Fruit fly (Drosophila melanogaster): ENCODE measurements around the gene S1P.

Gene S1P

DNA sequence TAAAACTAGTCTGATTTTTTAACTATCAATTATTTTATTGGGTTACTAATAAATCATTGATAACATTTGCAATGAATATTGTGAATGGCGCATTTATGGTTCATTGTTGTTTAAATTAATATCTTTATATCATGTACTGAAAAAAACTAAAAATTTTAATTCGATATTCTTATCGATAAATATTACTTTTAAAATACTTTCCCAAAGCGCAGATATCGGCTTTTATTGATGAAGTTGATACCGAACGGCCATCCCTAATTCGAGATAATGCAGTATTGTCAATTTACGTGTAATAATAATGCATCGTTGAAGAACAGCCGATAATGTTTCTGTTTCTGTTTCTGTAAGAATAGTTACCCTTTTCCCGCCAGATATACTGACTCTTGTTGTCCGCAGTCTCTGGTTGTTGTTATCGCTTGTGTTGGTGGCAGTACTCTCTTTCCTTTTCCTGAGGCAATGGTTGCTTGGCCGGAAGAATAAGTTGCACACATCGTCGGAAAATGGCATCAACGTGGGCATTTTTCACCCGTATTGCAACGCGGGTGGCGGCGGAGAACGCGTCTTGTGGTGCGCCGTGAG is 8.9 kb upstream of the S1P start (continued):
- TF ChIP-seq Nf-YB (GFP tag; optimal IDR thresholded peaks at IDR 0.05) (no peak), CG10543 (GFP tag; optimal IDR thresholded peaks at IDR 0.05) (no peak), Dp (GFP tag; optimal IDR thresholded peaks at IDR 0.05) (peak; percentile 33), CG4730 (GFP tag; IDR thresholded peaks at IDR 0.05) (no peak), tap (tag; optimal IDR thresholded peaks at IDR 0.05) (no peak), grau (tag; optimal IDR thresholded peaks at IDR 0.05) (no peak), chinmo (GFP tag; IDR thresholded peaks at IDR 0.05; ENCODE audit: partially characterized antibody) (peak; percentile 78; the same call in 2 of the 4 replicates), Oli (tag; optimal IDR thresholded peaks at IDR 0.05) (no peak), CG6254 (GFP tag; optimal IDR thresholded peaks at IDR 0.05) (no peak), row (GFP tag; IDR thresholded peaks at IDR 0.05) (no peak; the same call in 2 of the 3 replicates), dm (GFP tag; optimal IDR thresholded peaks at IDR 0.05) (peak; percentile 5), CG17568 (GFP tag; optimal IDR thresholded peaks at IDR 0.05) (no peak), CG12236 (GFP tag; optimal IDR thresholded peaks at IDR 0.05) (no peak), CG6854 (GFP tag; optimal IDR thresholded peaks at IDR 0.05) (no peak), slbo (GFP tag; IDR thresholded peaks at IDR 0.05) (no peak), inv (GFP tag; IDR thresholded peaks at IDR 0.05; ENCODE audit: partially characterized antibody) (peak; percentile 62), Bgb (GFP tag; IDR thresholded peaks at IDR 0.05; ENCODE audit: partially characterized antibody) (peak; percentile 72; the same call in 1 of the 2 replicates), wor (GFP tag; IDR thresholded peaks at IDR 0.05) (no peak), tup (GFP tag; optimal IDR thresholded peaks at IDR 0.05) (no peak), Gug (GFP tag; IDR thresholded peaks at IDR 0.05) (no peak), shn (GFP tag; optimal IDR thresholded peaks at IDR 0.05) (no peak), CG2678 (tag; optimal IDR thresholded peaks at IDR 0.05) (no peak), Bdp1 (GFP tag; optimal IDR thresholded peaks at IDR 0.05) (no peak), CG3407 (GFP tag; optimal IDR thresholded peaks at IDR 0.05) (no peak), en (GFP tag; optimal IDR thresholded peaks at IDR 0.05) (no peak)

DNA sequence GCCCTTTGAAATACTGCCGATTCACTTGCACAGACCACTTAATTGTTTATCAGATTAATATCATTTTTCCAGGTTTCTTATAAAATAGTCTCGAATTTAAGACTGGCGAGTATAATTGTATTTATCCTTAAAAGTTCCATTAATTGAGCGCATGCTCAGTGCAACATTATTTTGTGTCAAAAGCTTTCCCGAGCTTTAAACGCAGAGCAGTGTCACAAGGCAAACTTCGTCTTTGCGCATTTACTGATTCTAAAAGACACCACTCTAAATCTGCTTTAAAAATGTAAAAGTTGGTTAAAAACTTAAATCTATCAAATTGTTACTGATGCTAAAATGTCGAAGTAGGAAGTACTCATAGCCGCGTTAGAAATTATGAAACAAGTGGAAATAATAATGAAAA is 8.4 kb upstream of the S1P start, which contains the start of the genes CG7166 and Alg11:
Gene CG7166 (minus strand): TSS at position 101 of the 400 bp plus-strand sequence.
Gene Alg11 (plus strand): TSS at position 260 of the 400 bp plus-strand sequence.
- peak; percentile 88 for TF ChIP-seq ewg (GFP tag; optimal IDR thresholded peaks at IDR 0.05)
- no peak for TF ChIP-seq CG43689 (GFP tag; IDR thresholded peaks at IDR 0.05)
- TF ChIP-seq CG10959 (GFP tag; IDR thresholded peaks at IDR 0.05): no peak
- peak; percentile 56 for TF ChIP-seq sens (GFP tag)
- TF ChIP-seq zen (tag; optimal IDR thresholded peaks at IDR 0.05): no peak
- TF ChIP-seq HLHmδ (GFP tag; optimal IDR thresholded peaks at IDR 0.05): no peak
- no peak for TF ChIP-seq CG17912 (GFP tag; optimal IDR thresholded peaks at IDR 0.05)
- no peak for TF ChIP-seq fru (optimal IDR thresholded peaks at IDR 0.05)
- no peak for TF ChIP-seq CTCF (GFP tag; optimal IDR thresholded peaks at IDR 0.05)
- no peak for TF ChIP-seq gfzf (GFP tag; optimal IDR thresholded peaks at IDR 0.05)

DNA sequence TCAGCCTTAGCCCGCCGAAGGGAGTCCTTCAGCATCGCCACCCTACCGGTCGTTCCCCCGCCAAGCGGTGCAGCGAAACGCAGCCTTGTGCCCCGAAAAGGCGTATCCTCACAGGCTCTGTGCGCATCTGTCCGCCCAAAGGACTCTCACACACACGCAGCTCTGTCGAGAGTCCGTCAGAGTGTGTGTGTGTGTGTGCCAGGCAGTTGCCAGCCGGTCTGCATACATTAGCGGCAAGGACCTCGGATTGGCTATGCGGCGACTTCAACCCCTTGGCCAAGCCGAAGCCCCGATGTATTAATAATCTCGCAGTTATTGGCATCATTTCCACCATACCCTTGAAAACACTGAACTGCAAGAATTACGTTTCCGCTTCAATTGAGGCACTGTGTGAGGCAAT is 6.6 kb downstream of the S1P start:
- TF ChIP-seq Nf-YC (tag; optimal IDR thresholded peaks at IDR 0.05) (peak; percentile 91), CG5180 (GFP tag; optimal IDR thresholded peaks at IDR 0.05) (no peak), CG11560 (tag; IDR thresholded peaks at IDR 0.05) (0 out of 3 replicates have a peak, but pooled peaks have one; percentile 37), CG34376 (GFP tag; optimal IDR thresholded peaks at IDR 0.05) (no peak), CG6683 (GFP tag; optimal IDR thresholded peaks at IDR 0.05) (no peak), MTF-1 (GFP tag; optimal IDR thresholded peaks at IDR 0.05; ENCODE audit: borderline replicate concordance) (no peak), Sry-β (GFP tag; optimal IDR thresholded peaks at IDR 0.05) (no peak), fd64A (GFP tag; optimal IDR thresholded peaks at IDR 0.05) (no peak), CG7745 (tag; optimal IDR thresholded peaks at IDR 0.05) (no peak), CG8944 (GFP tag; optimal IDR thresholded peaks at IDR 0.05) (no peak), cas (GFP tag; IDR thresholded peaks at IDR 0.05) (no peak), cg (GFP tag; optimal IDR thresholded peaks at IDR 0.05) (peak; percentile 64), CG6854 (GFP tag; optimal IDR thresholded peaks at IDR 0.05) (no peak), CG13894 (tag; optimal IDR thresholded peaks at IDR 0.05) (no peak), chinmo (GFP tag; IDR thresholded peaks at IDR 0.05; ENCODE audit: partially characterized antibody) (0 out of 4 replicates have a peak, but pooled peaks have one; percentile 24), gro (GFP tag; optimal IDR thresholded peaks at IDR 0.05) (no peak), Bteb2 (GFP tag; optimal IDR thresholded peaks at IDR 0.05) (no peak)
